Fruit fly (Drosophila melanogaster) whole organism, embryonic: ENCODE data around the gene CG6574.

Experiments used
- Bteb2 ChIP-seq: fragments of 200-800 bp; sonication (Bioruptor generic); optimal IDR thresholded peaks from 2 replicates; lab custom pipeline; 2016; ENCODE audit warnings: missing biosample characterization, missing genetic modification characterization
- C15 ChIP-seq: fragments of 200-800 bp; sonication (Bioruptor generic); IDR thresholded peaks from 3 replicates; pipeline ENCODE4 v1.3.6; 2022; ENCODE audit warnings: missing biosample characterization, missing genetic modification characterization
- CG10431 ChIP-seq: fragments of 200-800 bp; sonication (Bioruptor generic); optimal IDR thresholded peaks from 3 replicates; lab custom pipeline; 2018; ENCODE audit warnings: missing biosample characterization, mild to moderate bottlenecking, missing genetic modification characterization
- CG11093 ChIP-seq: fragments of 200-800 bp; sonication (Bioruptor generic); IDR thresholded peaks from 3 replicates; pipeline ENCODE4 v1.3.6; 2022; ENCODE audit warnings: missing biosample characterization, missing genetic modification characterization
- CG11247 ChIP-seq: fragments of 200-800 bp; sonication (Bioruptor generic); IDR thresholded peaks from 2 replicates; pipeline ENCODE4 v1.3.6; 2022; ENCODE audit warnings: missing biosample characterization, missing genetic modification characterization
- CG12104 ChIP-seq: fragments of 200-800 bp; sonication (Bioruptor generic); optimal IDR thresholded peaks from 3 replicates; lab custom pipeline; 2016; ENCODE audit warnings: missing biosample characterization, missing genetic modification characterization
- CG12155 ChIP-seq: fragments of 200-800 bp; sonication (Bioruptor generic); optimal IDR thresholded peaks from 3 replicates; lab custom pipeline; 2016; ENCODE audit warnings: missing biosample characterization, missing genetic modification characterization
- CG12659 ChIP-seq: fragments of 200-800 bp; sonication (Bioruptor generic); optimal IDR thresholded peaks from 3 replicates; lab custom pipeline; 2017; ENCODE audit warnings: mild to moderate bottlenecking, missing biosample characterization, missing genetic modification reagents, missing genetic modification characterization
- CG14050 ChIP-seq: fragments of 200-800 bp; sonication (Bioruptor generic); IDR thresholded peaks from 3 replicates; pipeline ENCODE4 v1.3.6; 2022; ENCODE audit warnings: missing biosample characterization, missing genetic modification characterization
- CG15011 ChIP-seq: fragments of 200-800 bp; sonication (Bioruptor generic); optimal IDR thresholded peaks from 3 replicates; lab custom pipeline; 2018; ENCODE audit warnings: missing biosample characterization, mild to moderate bottlenecking, missing genetic modification characterization
- CG17829 ChIP-seq: fragments of 200-800 bp; optimal IDR thresholded peaks from 2 replicates; lab custom pipeline; 2019; ENCODE audit warnings: missing biosample characterization, mild to moderate bottlenecking, missing genetic modification characterization, moderate library complexity
- CG1832 ChIP-seq: fragments of 200-800 bp; sonication (Bioruptor generic); optimal IDR thresholded peaks from 2 replicates; lab custom pipeline; 2017; ENCODE audit warnings: missing biosample characterization, mild to moderate bottlenecking, missing genetic modification characterization, inconsistent platforms
- CG2889 ChIP-seq: fragments of 200-800 bp; sonication (Bioruptor generic); IDR thresholded peaks from 3 replicates; pipeline ENCODE4 v1.3.6; 2022; ENCODE audit warnings: missing biosample characterization, missing genetic modification characterization
- CG3065 ChIP-seq: fragments of 200-800 bp; sonication (Bioruptor generic); optimal IDR thresholded peaks from 2 replicates; lab custom pipeline; 2016; ENCODE audit warnings: missing biosample characterization, missing genetic modification characterization
- CG33213 ChIP-seq: fragments of 200-800 bp; sonication (Bioruptor generic); optimal IDR thresholded peaks from 3 replicates; lab custom pipeline; 2016; ENCODE audit warnings: missing biosample characterization, missing genetic modification characterization
- CG3847 ChIP-seq: fragments of 200-800 bp; sonication (Bioruptor generic); IDR thresholded peaks from 2 replicates; pipeline ENCODE4 v1.3.6; 2022; ENCODE audit warnings: missing biosample characterization, missing genetic modification characterization
- CG4617 ChIP-seq: fragments of 200-800 bp; sonication (Bioruptor generic); optimal IDR thresholded peaks from 3 replicates; lab custom pipeline; 2016; ENCODE audit warnings: missing biosample characterization, missing genetic modification characterization, borderline replicate concordance
- CG4820 ChIP-seq: fragments of 200-800 bp; sonication (Bioruptor generic); optimal IDR thresholded peaks from 3 replicates; lab custom pipeline; 2016; ENCODE audit warnings: missing biosample characterization, missing genetic modification characterization
- CG8281 ChIP-seq: fragments of 200-800 bp; sonication (Bioruptor generic); optimal IDR thresholded peaks from 2 replicates; lab custom pipeline; 2018; ENCODE audit warnings: missing biosample characterization, mild to moderate bottlenecking, missing genetic modification characterization, moderate library complexity
- Dfd ChIP-seq, 2 experiments: fragments of >200 bp; optimal IDR thresholded peaks; 2 replicates each; lab custom pipeline; 2017; ENCODE audit warnings: missing biosample characterization in 2 of 2, missing genetic modification characterization in 2 of 2
- Dp ChIP-seq: fragments of 200-800 bp; sonication (Bioruptor generic); optimal IDR thresholded peaks from 2 replicates; lab custom pipeline; 2018; ENCODE audit warnings: missing biosample characterization, mild to moderate bottlenecking, missing genetic modification characterization, moderate library complexity
- Hey ChIP-seq: fragments of 200-800 bp; sonication (Bioruptor generic); optimal IDR thresholded peaks from 3 replicates; lab custom pipeline; 2018; ENCODE audit warnings: missing biosample characterization, mild to moderate bottlenecking, missing genetic modification characterization
- Jarid2 ChIP-seq: fragments of 200-800 bp; sonication (Bioruptor generic); optimal IDR thresholded peaks from 3 replicates; lab custom pipeline; 2017; ENCODE audit warnings: mild to moderate bottlenecking, missing biosample characterization, missing genetic modification reagents, missing genetic modification characterization
- Mad ChIP-seq: fragments of 200-800 bp; sonication (Bioruptor generic); optimal IDR thresholded peaks from 2 replicates; lab custom pipeline; 2016; ENCODE audit warnings: missing biosample characterization, missing genetic modification characterization
- NFAT ChIP-seq: fragments of 200-800 bp; sonication (Bioruptor generic); IDR thresholded peaks from 2 replicates; pipeline ENCODE4 v1.3.6; 2022; ENCODE audit warnings: missing biosample characterization, missing genetic modification characterization
- Nf-YB ChIP-seq: fragments of 200-800 bp; sonication (Bioruptor generic); optimal IDR thresholded peaks from 3 replicates; lab custom pipeline; 2019; ENCODE audit warnings: missing biosample characterization, mild to moderate bottlenecking, missing genetic modification characterization, moderate library complexity
- Spps ChIP-seq: fragments of 200-800 bp; sonication (Bioruptor generic); optimal IDR thresholded peaks from 2 replicates; lab custom pipeline; 2018; ENCODE audit warnings: missing biosample characterization, mild to moderate bottlenecking, missing genetic modification characterization
- Trl ChIP-seq, 3 experiments: fragments of >200 bp in 2 of 3; fragments of 200-800 bp in 1 of 3; sonication (Bioruptor generic) in 1 of 3; optimal IDR thresholded peaks; 2 replicates in 1 of 3; 3 replicates in 2 of 3; lab custom pipeline; 2016 to 2017; ENCODE audit warnings: missing biosample characterization in 1 of 3, missing genetic modification characterization in 1 of 3
- amos ChIP-seq: fragments of 200-800 bp; sonication (Bioruptor generic); IDR thresholded peaks from 2 replicates; pipeline ENCODE4 v1.3.6; 2022; ENCODE audit warnings: missing biosample characterization, missing genetic modification characterization; ENCODE audit not compliant: partially characterized antibody
- bab2 ChIP-seq: fragments of 200-800 bp; sonication (Bioruptor generic); optimal IDR thresholded peaks from 2 replicates; lab custom pipeline; 2016; ENCODE audit warnings: missing biosample characterization, missing genetic modification characterization
- bigmax ChIP-seq: fragments of 200-800 bp; sonication (Bioruptor generic); optimal IDR thresholded peaks from 2 replicates; lab custom pipeline; 2018; ENCODE audit warnings: missing biosample characterization, mild to moderate bottlenecking, missing genetic modification characterization
- dimm ChIP-seq: fragments of 200-800 bp; sonication (Bioruptor generic); IDR thresholded peaks from 2 replicates; pipeline ENCODE4 v1.3.6; 2022; ENCODE audit warnings: missing biosample characterization, missing genetic modification characterization
- esg ChIP-seq: fragments of 200-800 bp; sonication (Bioruptor generic); conservative IDR thresholded peaks from 2 replicates; pipeline ENCODE4 v1.3.6; 2022; ENCODE audit warnings: missing biosample characterization, missing genetic modification characterization
- eve ChIP-seq, 2 experiments: fragments of >200 bp; optimal IDR thresholded peaks; 2 replicates each; lab custom pipeline; 2017; ENCODE audit warnings: missing biosample characterization in 2 of 2, missing genetic modification characterization in 2 of 2
- eyg ChIP-seq: fragments of 200-800 bp; sonication (Bioruptor generic); optimal IDR thresholded peaks from 3 replicates; lab custom pipeline; 2016; ENCODE audit warnings: missing biosample characterization, missing genetic modification characterization
- gce ChIP-seq: fragments of 200-800 bp; sonication (Bioruptor generic); IDR thresholded peaks from 3 replicates; pipeline ENCODE4 v1.3.6; 2022; ENCODE audit warnings: missing biosample characterization, missing genetic modification characterization
- lmd ChIP-seq: fragments of 200-800 bp; sonication (Bioruptor generic); IDR thresholded peaks from 2 replicates; pipeline ENCODE4 v1.3.6; 2022; ENCODE audit warnings: missing biosample characterization, missing genetic modification characterization
- mam ChIP-seq: fragments of 200-800 bp; sonication (Bioruptor generic); optimal IDR thresholded peaks from 3 replicates; lab custom pipeline; 2016; ENCODE audit warnings: missing biosample characterization, missing genetic modification characterization
- oc ChIP-seq: fragments of 200-800 bp; sonication (Bioruptor generic); optimal IDR thresholded peaks from 2 replicates; lab custom pipeline; 2018; ENCODE audit warnings: missing biosample characterization, mild to moderate bottlenecking, missing genetic modification characterization, moderate library complexity
- salm ChIP-seq: fragments of 200-800 bp; sonication (Bioruptor generic); optimal IDR thresholded peaks from 2 replicates; lab custom pipeline; 2018; ENCODE audit warnings: missing biosample characterization, mild to moderate bottlenecking, missing genetic modification characterization
- sens ChIP-seq: fragments of 200-800 bp; sonication (Bioruptor generic); peaks from one replicate; lab custom pipeline; 2016; ENCODE audit warnings: missing biosample characterization, missing genetic modification characterization
- shn ChIP-seq: fragments of 200-800 bp; sonication (Bioruptor generic); optimal IDR thresholded peaks from 3 replicates; lab custom pipeline; 2016; ENCODE audit warnings: missing biosample characterization, missing genetic modification characterization
- sima ChIP-seq: fragments of 200-800 bp; sonication (Bioruptor generic); optimal IDR thresholded peaks from 2 replicates; lab custom pipeline; 2016; ENCODE audit warnings: missing biosample characterization, missing genetic modification characterization
- slou ChIP-seq: fragments of 200-800 bp; sonication (Bioruptor generic); optimal IDR thresholded peaks from 3 replicates; lab custom pipeline; 2016; ENCODE audit warnings: missing biosample characterization, missing genetic modification characterization
- stc ChIP-seq: fragments of 200-800 bp; sonication (Bioruptor generic); IDR thresholded peaks from 2 replicates; pipeline ENCODE4 v1.3.6; 2022; ENCODE audit warnings: missing biosample characterization, missing genetic modification characterization
- unc-4 ChIP-seq: fragments of 200-800 bp; sonication (Bioruptor generic); IDR thresholded peaks from 2 replicates; pipeline ENCODE4 v1.3.6; 2022; ENCODE audit warnings: missing biosample characterization, missing genetic modification characterization; ENCODE audit not compliant: partially characterized antibody
- usp ChIP-seq: fragments of >200 bp; optimal IDR thresholded peaks from 2 replicates; lab custom pipeline; 2017; ENCODE audit warnings: missing biosample characterization, missing genetic modification characterization

The CG6574 gene

DNA sequence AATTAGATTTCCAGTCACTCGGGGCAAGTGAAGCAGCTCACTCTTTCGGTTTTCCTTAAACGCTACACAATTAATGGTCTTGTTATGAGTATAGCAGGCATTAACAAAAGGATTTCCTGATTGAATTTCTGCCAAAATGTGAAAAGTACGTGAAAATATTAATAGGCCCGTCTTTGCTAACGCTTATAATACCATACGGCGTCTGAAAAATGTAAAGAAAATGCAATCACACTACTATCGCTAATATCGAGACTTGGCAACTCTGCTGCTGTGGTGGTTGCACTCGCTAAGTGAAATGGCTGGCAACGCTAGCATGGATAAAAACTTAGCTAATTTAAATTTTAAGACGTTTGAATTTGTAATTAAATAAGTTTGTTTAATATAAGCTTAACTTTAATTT lies 30.5 kb upstream of the CG6574 start, which contains the start of gene CG6621 (continued):
- TF ChIP-seq Trl (optimal IDR thresholded peaks at IDR 0.05; lab: Kevin White, UChicago) (no peak), Trl (GFP tag; optimal IDR thresholded peaks at IDR 0.05; lab: Kevin White, UChicago) (no peak)

dm6 chr3R:10889520-10889887 lies 26.7 kb upstream of the CG6574 start, which contains the start of gene Ak3:
Gene Ak3, minus strand, starts transcription at chr3R:10889588.
- TF ChIP-seq dimm (GFP tag; lab: Robert Waterston, UW) (no peak), CG14050 (GFP tag; lab: Robert Waterston, UW) (no peak), CG2889 (no peak), Mad (no peak), Nf-YB (GFP tag; lab: Kevin White, UChicago) (no peak), unc-4 (GFP tag; lab: Robert Waterston, UW) (0 out of 2 replicates have a peak, but pooled peaks have one; percentile 3), Jarid2 (GFP tag; lab: Kevin White, UChicago) (no peak), sens (peak; percentile 43), CG17829 (tag; lab: Kevin White, UChicago) (no peak), sima (GFP tag; lab: Kevin White, UChicago) (no peak), CG4617 (no peak)

DNA sequence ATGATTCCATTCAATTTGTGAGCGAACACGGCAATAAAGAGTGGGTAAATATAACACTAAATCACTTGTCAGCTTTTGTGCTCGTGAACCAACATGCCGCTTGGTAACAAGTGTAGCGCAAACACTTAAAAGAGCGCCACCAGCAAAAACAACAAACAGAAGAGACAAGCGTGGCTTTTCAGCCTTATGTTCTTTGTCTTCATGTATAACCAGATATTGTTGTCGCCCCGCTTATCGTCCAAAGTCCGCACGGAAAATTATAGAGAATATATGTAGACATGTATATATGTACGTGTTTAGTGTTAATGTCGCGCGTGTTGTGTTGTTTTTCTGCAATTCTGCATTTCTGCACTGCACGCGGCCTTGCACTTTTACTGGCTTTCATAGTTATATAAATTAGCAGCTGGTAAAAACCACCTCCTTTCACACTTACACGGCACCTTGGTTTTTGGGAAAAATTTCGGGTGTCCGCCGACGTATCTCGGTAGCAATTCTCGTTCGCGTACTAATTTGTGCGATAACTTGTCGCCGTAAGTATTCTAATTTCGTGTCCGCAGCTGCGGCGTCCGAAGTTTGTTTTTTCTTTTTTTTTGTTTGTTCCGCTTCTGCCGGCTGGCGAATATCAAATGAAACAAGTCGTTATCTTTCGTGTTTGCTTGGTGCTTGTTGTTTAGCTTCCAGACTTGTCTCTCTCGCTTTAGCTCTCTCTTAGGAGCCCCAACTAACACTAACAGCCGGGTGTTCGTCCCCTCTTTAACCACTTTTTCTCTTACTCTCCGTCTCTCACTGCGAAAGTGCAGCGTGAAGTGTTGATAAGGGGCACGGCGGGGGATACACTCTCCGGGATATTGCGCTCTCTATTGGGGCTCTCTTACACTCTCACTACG lies 26.1 kb upstream of the CG6574 start:
- TF ChIP-seq eyg (GFP tag; lab: Kevin White, UChicago): no peak
- TF ChIP-seq CG11247 (GFP tag; lab: Robert Waterston, UW): no peak
- no peak; the same call in 2 of the 3 replicates for TF ChIP-seq C15 (GFP tag; lab: Robert Waterston, UW)
- no peak for TF ChIP-seq amos (GFP tag; lab: Robert Waterston, UW)
- no peak for TF ChIP-seq esg (GFP tag; lab: Robert Waterston, UW)
- TF ChIP-seq CG12104: no peak
- no peak for TF ChIP-seq Bteb2 (GFP tag; lab: Kevin White, UChicago)
- no peak for TF ChIP-seq CG11093
- TF ChIP-seq CG12659 (GFP tag; lab: Kevin White, UChicago): no peak
- TF ChIP-seq gce (GFP tag; lab: Robert Waterston, UW): no peak
- no peak for TF ChIP-seq CG33213 (GFP tag; lab: Kevin White, UChicago)
- no peak for TF ChIP-seq CG1832
- TF ChIP-seq bigmax (GFP tag; lab: Kevin White, UChicago): no peak
- TF ChIP-seq bab2: no peak
- no peak for TF ChIP-seq usp (GFP tag; lab: Kevin White, UChicago)
- peak; percentile 37 for TF ChIP-seq shn
- no peak for TF ChIP-seq slou
- TF ChIP-seq CG8281: no peak
- TF ChIP-seq CG3065 (GFP tag; lab: Kevin White, UChicago): no peak
- TF ChIP-seq Dp (GFP tag; lab: Kevin White, UChicago): no peak
- TF ChIP-seq Spps (tag; lab: Kevin White, UChicago): no peak
- no peak for TF ChIP-seq Dfd (GFP tag; optimal IDR thresholded peaks at IDR 0.05; lab: Kevin White, UChicago)
- TF ChIP-seq CG15011 (GFP tag; lab: Kevin White, UChicago): peak; percentile 2
- TF ChIP-seq salm: no peak
- no peak for TF ChIP-seq CG4820 (GFP tag; lab: Kevin White, UChicago)
- no peak for TF ChIP-seq Hey (tag; lab: Kevin White, UChicago)
- no peak for TF ChIP-seq eve (GFP tag; optimal IDR thresholded peaks at IDR 0.05; lab: Kevin White, UChicago)
- no peak for TF ChIP-seq CG12155 (GFP tag; lab: Kevin White, UChicago)
- peak; percentile 47; the same call in 1 of the 2 replicates for TF ChIP-seq lmd (GFP tag; lab: Robert Waterston, UW)
- no peak; the same call in 1 of the 2 replicates for TF ChIP-seq stc (GFP tag; lab: Robert Waterston, UW)
- TF ChIP-seq CG10431 (GFP tag; lab: Kevin White, UChicago): peak; percentile 49
- TF ChIP-seq oc (tag; lab: Kevin White, UChicago): no peak
- TF ChIP-seq CG3847 (GFP tag; lab: Robert Waterston, UW): no peak
- TF ChIP-seq mam (GFP tag; lab: Kevin White, UChicago): peak; percentile 42
- TF ChIP-seq NFAT: peak; percentile 78
